Fruit fly (Drosophila melanogaster): ENCODE results near the gene Coq6.
A peak's percentile ranks its signal among the peaks of the same experiment; 100 is the strongest.

Gene Coq6

dm6 chr2L:5569503-5569902, 37.5 kb upstream of the Coq6 start (continued):
- no peak for TF ChIP-seq CG2116 (GFP tag; optimal IDR thresholded peaks at IDR 0.05)
- no peak for TF ChIP-seq CG2875 (GFP tag; optimal IDR thresholded peaks at IDR 0.05)
- no peak for TF ChIP-seq Sry-β (GFP tag; optimal IDR thresholded peaks at IDR 0.05)
- no peak; the same call in 1 of the 2 replicates for TF ChIP-seq Drgx (GFP tag; IDR thresholded peaks at IDR 0.05)
- TF ChIP-seq Sox102F (GFP tag; optimal IDR thresholded peaks at IDR 0.05), result peak; percentile 45
- TF ChIP-seq CG2129 (GFP tag; IDR thresholded peaks at IDR 0.05; ENCODE audit: partially characterized antibody), result no peak
- TF ChIP-seq CG18476 (GFP tag; optimal IDR thresholded peaks at IDR 0.05), result no peak
- no peak for TF ChIP-seq mld (GFP tag; IDR thresholded peaks at IDR 0.05; ENCODE audit: partially characterized antibody)
- 0 out of 4 replicates have a peak, but pooled peaks have one; percentile 17 for TF ChIP-seq Gug (GFP tag; IDR thresholded peaks at IDR 0.05)
- no peak for TF ChIP-seq Camta (GFP tag; optimal IDR thresholded peaks at IDR 0.05)
- no peak for TF ChIP-seq Rx (GFP tag; IDR thresholded peaks at IDR 0.05)
- no peak for TF ChIP-seq salm (tag; optimal IDR thresholded peaks at IDR 0.05)
- no peak for TF ChIP-seq CG4820 (GFP tag; optimal IDR thresholded peaks at IDR 0.05)
- no peak for TF ChIP-seq CG10654 (GFP tag; optimal IDR thresholded peaks at IDR 0.05)
- TF ChIP-seq C15 (GFP tag; IDR thresholded peaks at IDR 0.05), result no peak
- TF ChIP-seq chif (GFP tag; optimal IDR thresholded peaks at IDR 0.05), result no peak
- no peak for TF ChIP-seq scrt (GFP tag; optimal IDR thresholded peaks at IDR 0.05)
- no peak for TF ChIP-seq CG17912 (GFP tag; optimal IDR thresholded peaks at IDR 0.05)
- no peak for TF ChIP-seq MTF-1 (GFP tag; optimal IDR thresholded peaks at IDR 0.05; ENCODE audit: borderline replicate concordance)
- no peak for TF ChIP-seq btn (GFP tag; optimal IDR thresholded peaks at IDR 0.05)
- TF ChIP-seq CG10274 (GFP tag; optimal IDR thresholded peaks at IDR 0.05), result no peak
- no peak for TF ChIP-seq Fer1 (GFP tag; optimal IDR thresholded peaks at IDR 0.05)
- TF ChIP-seq peb (GFP tag; IDR thresholded peaks at IDR 0.05), result no peak
- no peak for TF ChIP-seq pum (GFP tag; optimal IDR thresholded peaks at IDR 0.05)
- no peak for TF ChIP-seq chm (GFP tag; IDR thresholded peaks at IDR 0.05)
- TF ChIP-seq Nf-YA (GFP tag; IDR thresholded peaks at IDR 0.05), result no peak
- no peak for TF ChIP-seq CG1233 (GFP tag; optimal IDR thresholded peaks at IDR 0.05)
- no peak for TF ChIP-seq eve (GFP tag; optimal IDR thresholded peaks at IDR 0.05)
- no peak for TF ChIP-seq gt (GFP tag; IDR thresholded peaks at IDR 0.05)
- TF ChIP-seq E2f2 (GFP tag; IDR thresholded peaks at IDR 0.05), result peak; percentile 18; the same call in 1 of the 2 replicates
- no peak for TF ChIP-seq bigmax (GFP tag; optimal IDR thresholded peaks at IDR 0.05)
- peak; percentile 26 for TF ChIP-seq CG9817 (tag; optimal IDR thresholded peaks at IDR 0.05)
- peak; percentile 34 for TF ChIP-seq abd-A (tag; optimal IDR thresholded peaks at IDR 0.05)
- 0 out of 2 replicates have a peak, but pooled peaks have one; percentile 28 for TF ChIP-seq CG17612 (GFP tag; IDR thresholded peaks at IDR 0.05)
- TF ChIP-seq CG10147 (GFP tag; optimal IDR thresholded peaks at IDR 0.05), result no peak
- TF ChIP-seq cg (GFP tag; optimal IDR thresholded peaks at IDR 0.05), result peak; percentile 7
- TF ChIP-seq CG33557 (GFP tag; optimal IDR thresholded peaks at IDR 0.05), result no peak
- TF ChIP-seq Chrac-16 (GFP tag; optimal IDR thresholded peaks at IDR 0.05), result no peak
- peak; percentile 27 for TF ChIP-seq CoRest (tag; optimal IDR thresholded peaks at IDR 0.05)
- TF ChIP-seq CG30431 (GFP tag; optimal IDR thresholded peaks at IDR 0.05), result no peak
- no peak for TF ChIP-seq inv (GFP tag; IDR thresholded peaks at IDR 0.05; ENCODE audit: partially characterized antibody)
- TF ChIP-seq B-H2 (GFP tag; optimal IDR thresholded peaks at IDR 0.05), result no peak
- no peak for TF ChIP-seq Dp (GFP tag; optimal IDR thresholded peaks at IDR 0.05)
- TF ChIP-seq tup (GFP tag; optimal IDR thresholded peaks at IDR 0.05), result no peak
- no peak for TF ChIP-seq CG14710 (tag; optimal IDR thresholded peaks at IDR 0.05)
- TF ChIP-seq dm (GFP tag; optimal IDR thresholded peaks at IDR 0.05), result no peak
- TF ChIP-seq CG11504 (tag; optimal IDR thresholded peaks at IDR 0.05), result peak; percentile 52
- no peak for TF ChIP-seq grau (tag; optimal IDR thresholded peaks at IDR 0.05)
- no peak for TF ChIP-seq pan (optimal IDR thresholded peaks at IDR 0.05)
- TF ChIP-seq pan (GFP tag; optimal IDR thresholded peaks at IDR 0.05 in 1 of 2, IDR thresholded peaks at IDR 0.05 in 1 of 2), result peak in 1 of 2 experiments; percentile 51
- TF ChIP-seq al (GFP tag; IDR thresholded peaks at IDR 0.05), result 0 out of 2 replicates have a peak, but pooled peaks have one; percentile 10

All from whole organism, embryonic.